Worm (Caenorhabditis elegans) whole organism, L3 larva: ENCODE measurements around the gene ced-11.

Source experiments
- R02D3.7 ChIP-seq: fragments of 150-350 bp; optimal IDR thresholded peaks from 2 replicates; lab custom pipeline; 2014; ENCODE audit warnings: missing biosample characterization, missing genetic modification characterization
- ZK546.5 ChIP-seq: sonication (generic microtip); optimal IDR thresholded peaks from 2 replicates; lab custom pipeline; 2017; ENCODE audit warnings: missing biosample characterization, missing genetic modification characterization
- ama-1 ChIP-seq: fragments of 150-350 bp; optimal IDR thresholded peaks from 2 replicates; lab custom pipeline; 2018
- ceh-28 ChIP-seq: fragments of 150-350 bp; optimal IDR thresholded peaks from 2 replicates; lab custom pipeline; 2014; ENCODE audit warnings: missing biosample characterization, missing genetic modification reagents, missing genetic modification characterization
- ceh-9 ChIP-seq: sonication (generic microtip); optimal IDR thresholded peaks from 2 replicates; lab custom pipeline; 2018; ENCODE audit warnings: missing biosample characterization, missing genetic modification characterization
- egl-27 ChIP-seq: sonication (generic microtip); optimal IDR thresholded peaks from 4 replicates; lab custom pipeline; 2017; ENCODE audit warnings: missing biosample characterization, missing genetic modification reagents, missing genetic modification characterization
- egl-5 ChIP-seq: fragments of 150-350 bp; optimal IDR thresholded peaks from 2 replicates; lab custom pipeline; 2017; ENCODE audit warnings: missing biosample characterization, missing genetic modification reagents, missing genetic modification characterization, inconsistent platforms
- elt-1 ChIP-seq: fragments of 150-350 bp; optimal IDR thresholded peaks from 2 replicates; lab custom pipeline; 2014; ENCODE audit warnings: missing biosample characterization, missing genetic modification characterization
- elt-2 ChIP-seq: sonication (generic microtip); optimal IDR thresholded peaks from 2 replicates; lab custom pipeline; 2016; ENCODE audit warnings: missing genetic modification reagents, mild to moderate bottlenecking, missing genetic modification characterization, missing compliant biosample characterization
- elt-3 ChIP-seq, 3 experiments: fragments of 150-350 bp in 1 of 3; sonication (generic microtip) in 2 of 3; optimal IDR thresholded peaks; 2 replicates in 2 of 3; 4 replicates in 1 of 3; lab custom pipeline; 2014 to 2017; ENCODE audit warnings: missing biosample characterization in 3 of 3, missing genetic modification characterization in 3 of 3
- fkh-10 ChIP-seq: sonication (generic microtip); optimal IDR thresholded peaks from 2 replicates; lab custom pipeline; 2017; ENCODE audit warnings: missing biosample characterization, missing genetic modification reagents, missing genetic modification characterization
- fkh-2 ChIP-seq: fragments of 150-350 bp; optimal IDR thresholded peaks from 2 replicates; lab custom pipeline; 2014; ENCODE audit warnings: missing biosample characterization, missing genetic modification reagents, missing genetic modification characterization
- fos-1 ChIP-seq: fragments of 150-350 bp; optimal IDR thresholded peaks from 2 replicates; lab custom pipeline; 2014; ENCODE audit warnings: missing biosample characterization, missing genetic modification characterization
- hmg-11 ChIP-seq: sonication (generic microtip); optimal IDR thresholded peaks from 2 replicates; lab custom pipeline; 2016; ENCODE audit warnings: missing genetic modification characterization, missing compliant biosample characterization
- lin-15B ChIP-seq: fragments of 150-350 bp; optimal IDR thresholded peaks from 2 replicates; lab custom pipeline; 2014; ENCODE audit warnings: missing biosample characterization, missing genetic modification characterization
- lin-39 ChIP-seq: fragments of 150-350 bp; optimal IDR thresholded peaks from 2 replicates; lab custom pipeline; 2018; ENCODE audit warnings: missing biosample characterization, missing genetic modification reagents, missing genetic modification characterization
- mdl-1 ChIP-seq: fragments of 150-350 bp; optimal IDR thresholded peaks from 2 replicates; lab custom pipeline; 2014; ENCODE audit warnings: missing biosample characterization, missing genetic modification characterization
- mml-1 ChIP-seq: fragments of 150-350 bp; sonication (generic microtip); optimal IDR thresholded peaks from 3 replicates; lab custom pipeline; 2014; ENCODE audit warnings: missing biosample characterization, missing genetic modification characterization
- nfya-1 ChIP-seq: sonication (generic microtip); optimal IDR thresholded peaks from 2 replicates; lab custom pipeline; 2017; ENCODE audit warnings: missing genetic modification characterization, mild to moderate bottlenecking, missing compliant biosample characterization, antibody characterized with exemption, moderate library complexity; ENCODE audit not compliant: insufficient read depth
- nhr-237 ChIP-seq: fragments of 150-350 bp; optimal IDR thresholded peaks from 2 replicates; lab custom pipeline; 2014; ENCODE audit warnings: missing biosample characterization, missing genetic modification characterization
- nhr-25 ChIP-seq: sonication (generic microtip); optimal IDR thresholded peaks from 2 replicates; lab custom pipeline; 2017; ENCODE audit warnings: missing biosample characterization, missing genetic modification characterization
- nhr-76 ChIP-seq: fragments of 150-350 bp; sonication (generic microtip); optimal IDR thresholded peaks from 5 replicates; lab custom pipeline; 2014; ENCODE audit warnings: missing biosample characterization, missing genetic modification characterization
- nhr-77 ChIP-seq: fragments of 150-350 bp; optimal IDR thresholded peaks from 2 replicates; lab custom pipeline; 2014; ENCODE audit warnings: missing biosample characterization, missing genetic modification characterization
- pha-4 ChIP-seq: fragments of 150-350 bp; optimal IDR thresholded peaks from 2 replicates; lab custom pipeline; 2014; ENCODE audit warnings: missing biosample characterization, missing genetic modification reagents, missing genetic modification characterization
- pqm-1 ChIP-seq: fragments of 150-350 bp; optimal IDR thresholded peaks from 2 replicates; lab custom pipeline; 2017; ENCODE audit warnings: missing biosample characterization, missing genetic modification characterization, inconsistent platforms
- skn-1 ChIP-seq: fragments of 150-350 bp; optimal IDR thresholded peaks from 2 replicates; lab custom pipeline; 2014; ENCODE audit warnings: missing biosample characterization, missing genetic modification characterization
- snpc-4 ChIP-seq: fragments of 150-350 bp; optimal IDR thresholded peaks from 2 replicates; lab custom pipeline; 2014; ENCODE audit warnings: missing biosample characterization, missing genetic modification characterization
- tbx-2 ChIP-seq: sonication (generic microtip); optimal IDR thresholded peaks from 2 replicates; lab custom pipeline; 2016; ENCODE audit warnings: mild to moderate bottlenecking, missing genetic modification characterization, missing compliant biosample characterization
- unc-62 ChIP-seq: fragments of 150-350 bp; sonication (generic microtip); optimal IDR thresholded peaks from 4 replicates; lab custom pipeline; 2014; ENCODE audit warnings: missing biosample characterization, missing genetic modification reagents, missing genetic modification characterization
- ztf-11 ChIP-seq: fragments of 150-350 bp; optimal IDR thresholded peaks from 2 replicates; lab custom pipeline; 2014; ENCODE audit warnings: missing biosample characterization, missing genetic modification characterization
- ztf-4 ChIP-seq: fragments of 150-350 bp; optimal IDR thresholded peaks from 2 replicates; lab custom pipeline; 2014; ENCODE audit warnings: missing biosample characterization, missing genetic modification characterization

ced-11 gene

DNA sequence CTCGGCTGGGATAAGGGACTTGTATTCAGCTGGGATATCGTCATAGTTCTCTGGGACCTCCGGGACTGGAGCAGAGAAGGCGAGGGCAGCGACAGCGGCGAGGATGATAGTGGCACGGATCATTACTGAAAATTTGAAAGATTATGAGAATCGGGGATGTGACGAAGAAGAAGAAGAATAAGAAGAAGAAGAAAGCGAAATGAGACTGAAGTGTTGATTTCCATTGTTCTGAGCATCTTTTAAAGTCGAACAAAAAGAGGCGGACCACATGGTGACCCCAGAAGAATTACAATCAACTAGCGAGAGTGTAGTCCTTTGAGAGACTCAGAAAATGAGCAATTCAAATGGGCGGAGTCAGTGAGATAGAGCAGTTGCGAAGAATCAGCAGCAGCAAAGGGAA, 38.3 kb upstream of the ced-11 start, which contains the start of gene far-1:
Gene far-1, minus strand, starts transcription at position 125 of the 400 bp plus-strand sequence.
- TF ChIP-seq tbx-2 (tag; lab: Kevin White, UChicago) (no peak), lin-39 (no peak), elt-3 (tag; optimal IDR thresholded peaks at IDR 0.05; lab: Kevin White, UChicago) (no peak), lin-15B (tag; lab: Kevin White, UChicago) (no peak), elt-1 (tag; lab: Kevin White, UChicago) (no peak), nfya-1 (tag; lab: Kevin White, UChicago) (peak; percentile 31)

DNA sequence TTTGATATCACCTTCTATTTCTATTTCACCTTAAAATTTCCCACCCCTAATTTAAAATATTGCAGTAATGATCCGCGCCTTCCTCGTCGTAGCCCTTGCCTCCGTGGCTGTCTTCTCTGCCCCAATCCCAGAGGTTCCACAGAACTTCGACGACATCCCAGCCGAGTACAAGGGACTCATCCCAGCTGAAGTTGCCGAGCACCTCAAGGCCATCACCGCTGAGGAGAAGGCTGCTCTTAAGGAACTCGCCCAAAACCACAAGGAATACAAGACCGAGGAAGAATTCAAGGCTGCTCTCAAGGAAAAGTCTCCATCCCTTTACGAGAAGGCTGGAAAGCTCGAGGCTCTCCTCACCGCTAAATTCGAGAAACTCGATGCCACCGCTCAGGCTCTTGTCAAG, 37.6 kb upstream of the ced-11 start, which contains the start of gene far-2:
Gene far-2, plus strand, starts transcription at position 66 of the 400 bp plus-strand sequence.
- TF ChIP-seq nhr-237 (tag; lab: Kevin White, UChicago) (no peak), nhr-77 (no peak), fkh-2 (tag; lab: Kevin White, UChicago) (no peak), skn-1 (tag; lab: Kevin White, UChicago) (no peak), pqm-1 (no peak), ceh-9 (tag; lab: Kevin White, UChicago) (no peak), R02D3.7 (tag; lab: Kevin White, UChicago) (no peak), elt-2 (tag; lab: Kevin White, UChicago) (no peak), unc-62 (GFP tag; lab: Kevin White, UChicago) (no peak)

DNA sequence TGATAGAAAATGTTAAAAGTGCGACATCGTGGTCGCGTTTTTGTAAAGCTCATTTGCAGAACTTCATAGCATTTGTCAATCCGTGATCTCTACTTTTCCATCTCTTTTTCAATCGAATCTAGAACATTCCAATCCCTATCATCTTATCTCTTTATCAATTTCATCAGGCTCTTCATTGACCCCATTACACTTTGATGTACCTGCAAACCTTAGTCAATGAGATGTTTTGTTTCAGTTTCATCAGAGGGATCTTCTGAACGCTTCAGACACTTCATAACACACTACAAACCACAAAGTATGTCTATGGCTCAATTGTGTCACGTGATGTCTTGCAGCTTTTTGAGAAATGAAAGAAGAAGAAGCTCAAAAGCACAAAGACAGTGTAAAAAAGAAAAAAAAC, 36.2 kb upstream of the ced-11 start:
- TF ChIP-seq ztf-11 (tag; lab: Kevin White, UChicago), result no peak
- no peak for TF ChIP-seq R02D3.7 (tag; lab: Kevin White, UChicago)
- TF ChIP-seq fos-1, result no peak
- no peak for TF ChIP-seq nhr-76 (tag; lab: Kevin White, UChicago)
- TF ChIP-seq ztf-4 (tag; lab: Kevin White, UChicago), result no peak
- TF ChIP-seq nfya-1 (tag; lab: Kevin White, UChicago), result peak; percentile 15
- TF ChIP-seq mdl-1 (tag; lab: Kevin White, UChicago), result no peak
- TF ChIP-seq egl-5 (tag; lab: Kevin White, UChicago), result peak; percentile 72
- TF ChIP-seq mml-1, result no peak
- TF ChIP-seq elt-3 (tag; optimal IDR thresholded peaks at IDR 0.05; lab: Kevin White, UChicago), result no peak
- TF ChIP-seq lin-39, result no peak
- TF ChIP-seq, all 47 proteins: peak for 2

DNA sequence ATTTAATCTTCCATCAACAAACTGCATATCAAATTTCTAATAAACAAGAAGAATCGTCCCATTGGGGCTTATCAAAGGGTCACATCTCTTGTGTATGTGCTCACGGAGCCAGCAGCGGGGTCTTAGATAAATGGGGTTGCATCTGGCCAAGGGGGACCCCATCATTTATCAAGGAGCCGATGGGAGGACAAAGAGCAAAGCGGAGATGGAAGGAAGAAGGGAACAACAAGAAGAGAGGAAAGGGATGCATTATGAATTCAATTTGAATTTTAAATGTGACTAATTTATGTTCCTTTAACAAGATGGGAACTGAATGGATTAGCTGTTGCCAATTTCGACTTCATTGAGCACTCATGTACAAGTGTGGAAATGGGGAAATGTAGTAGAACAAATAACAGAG, 35.0 kb upstream of the ced-11 start:
- TF ChIP-seq elt-1 (tag; lab: Kevin White, UChicago), result peak; percentile 15
- peak; percentile 51 for TF ChIP-seq unc-62 (GFP tag; lab: Kevin White, UChicago)
- no peak for TF ChIP-seq ceh-28 (tag; lab: Kevin White, UChicago)
- peak; percentile 48 for TF ChIP-seq nfya-1 (tag; lab: Kevin White, UChicago)
- TF ChIP-seq egl-5 (tag; lab: Kevin White, UChicago), result peak; percentile 53
- TF ChIP-seq lin-39, result peak; percentile 94
- TF ChIP-seq, all 47 proteins: peak for 5

DNA sequence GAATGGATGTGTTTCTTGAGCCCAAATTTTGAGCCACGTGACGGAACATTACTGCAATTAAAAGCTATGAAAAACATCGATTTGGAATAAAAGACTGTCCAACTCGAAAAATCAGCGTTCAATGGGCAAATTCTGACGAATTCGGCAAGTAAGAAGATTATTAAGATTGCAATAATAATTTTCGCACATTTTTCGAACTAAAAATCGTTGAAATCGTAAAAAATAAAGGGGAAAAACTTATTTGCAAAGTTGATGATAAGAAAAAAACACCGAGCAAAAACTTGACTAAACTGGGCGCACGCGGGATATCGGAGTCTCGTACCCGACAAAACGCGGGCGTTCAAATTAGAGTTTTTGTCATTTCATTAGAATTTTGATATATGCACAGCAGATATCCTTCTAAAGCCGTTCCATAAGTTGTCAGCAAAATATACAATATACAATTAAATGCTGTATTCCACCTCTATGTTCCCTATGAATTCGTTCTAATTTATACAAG, 30.0 kb upstream of the ced-11 start, which contains the start of the genes mccc-2 and mrpl-44:
Gene mccc-2, minus strand, starts transcription at position 51 of the 499 bp plus-strand sequence.
Gene mrpl-44, minus strand, starts transcription at position 51 of the 499 bp plus-strand sequence.
- TF ChIP-seq lin-15B (tag; lab: Kevin White, UChicago) (peak; percentile 45), nhr-76 (tag; lab: Kevin White, UChicago) (no peak), mml-1 (no peak), ZK546.5 (tag; lab: Kevin White, UChicago) (no peak)

DNA sequence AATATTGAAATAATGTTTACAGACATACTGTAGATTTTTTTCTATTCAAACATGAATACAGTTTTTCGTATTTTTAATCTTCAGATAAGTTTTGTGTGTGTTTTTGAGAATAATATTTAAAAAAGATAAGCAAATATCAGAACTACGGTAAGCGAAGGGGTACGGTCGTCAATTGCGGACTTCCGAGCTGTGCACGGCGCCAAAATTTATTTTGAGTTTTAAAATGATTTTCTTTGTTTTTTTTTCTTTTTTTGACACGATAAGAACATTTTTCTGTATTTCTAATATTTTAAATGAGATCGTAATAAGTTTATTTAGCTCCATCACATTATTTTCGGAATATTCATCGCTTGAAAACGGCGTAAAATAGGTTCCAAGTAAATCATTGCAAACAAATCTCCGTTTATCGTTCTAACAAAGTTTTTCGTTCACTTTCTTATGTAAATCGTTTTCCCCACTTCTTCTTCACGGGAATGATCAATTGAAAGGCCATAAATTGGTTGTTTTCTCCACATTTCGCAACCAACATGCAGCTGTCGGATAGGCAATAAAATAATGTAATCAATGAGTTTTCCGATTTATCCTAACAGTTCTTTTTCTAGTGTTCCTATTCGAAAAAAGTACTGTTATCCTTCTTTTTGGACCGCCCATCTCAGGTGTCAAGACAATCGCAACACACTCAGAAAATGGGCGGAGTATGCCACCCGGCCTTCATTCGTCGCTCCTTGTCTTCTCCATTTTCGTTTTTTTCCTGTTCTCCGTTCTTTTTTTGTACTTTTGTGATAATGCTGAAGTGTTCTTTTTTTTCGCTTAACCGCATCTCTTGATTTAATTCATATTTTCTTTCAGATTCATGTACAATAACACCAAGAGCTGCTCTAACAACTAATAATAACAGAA, 27.7 kb upstream of the ced-11 start, which contains the start of gene glp-1:
Gene glp-1, plus strand, starts transcription at position 850 of the 900 bp plus-strand sequence.
- TF ChIP-seq egl-5 (tag; lab: Kevin White, UChicago) (peak; percentile 68), elt-1 (tag; lab: Kevin White, UChicago) (no peak), snpc-4 (no peak)

DNA sequence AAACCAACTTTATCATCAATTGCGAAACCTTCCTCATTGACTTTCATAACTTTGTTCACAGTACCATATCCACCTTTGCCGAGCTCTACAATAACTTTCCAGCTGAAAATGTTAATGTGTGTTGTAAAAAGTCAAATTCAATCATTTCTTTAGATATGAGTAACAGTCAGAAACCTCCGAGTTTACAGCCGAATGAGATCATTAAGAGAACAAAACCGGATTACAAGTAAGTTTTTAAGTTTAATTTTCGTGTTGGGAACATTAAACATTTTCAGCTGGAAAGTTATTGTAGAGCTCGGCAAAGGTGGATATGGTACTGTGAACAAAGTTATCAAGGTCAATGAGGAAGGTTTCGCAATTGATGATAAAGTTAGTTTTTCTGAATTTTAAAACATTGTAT, 18.1 kb upstream of the ced-11 start, which contains the start of gene ZK507.1:
Gene ZK507.1, minus strand, starts transcription at position 101 of the 400 bp plus-strand sequence.
- TF ChIP-seq pha-4 (tag; lab: Kevin White, UChicago) (no peak), snpc-4 (no peak), hmg-11 (tag; lab: Kevin White, UChicago) (no peak), ama-1 (no peak), nhr-25 (tag; lab: Kevin White, UChicago) (no peak), unc-62 (GFP tag; lab: Kevin White, UChicago) (no peak), fkh-2 (tag; lab: Kevin White, UChicago) (no peak), fkh-10 (GFP tag; lab: Kevin White, UChicago) (no peak), egl-27 (tag; lab: Kevin White, UChicago) (no peak)
